Worm (Caenorhabditis elegans) whole organism, L1 larva: ENCODE results near the gene pbs-3.
A peak's percentile ranks its signal among the peaks of the same experiment; 100 is the strongest.

Source experiments
- C34B4.2 ChIP-seq: sonication (generic microtip); optimal IDR thresholded peaks from 2 replicates; lab custom pipeline; 2017; ENCODE audit warnings: mild to moderate bottlenecking, missing genetic modification characterization, missing compliant biosample characterization
- F16B12.6 ChIP-seq: fragments of 150-350 bp; optimal IDR thresholded peaks from 2 replicates; lab custom pipeline; 2014; ENCODE audit warnings: missing biosample characterization, missing genetic modification characterization
- Y116A8C.19 ChIP-seq: sonication (generic microtip); optimal IDR thresholded peaks from 2 replicates; lab custom pipeline; 2016; ENCODE audit warnings: missing compliant biosample characterization, missing genetic modification characterization, borderline replicate concordance
- aha-1 ChIP-seq: fragments of 150-350 bp; optimal IDR thresholded peaks from 2 replicates; lab custom pipeline; 2014; ENCODE audit warnings: missing biosample characterization, missing genetic modification characterization
- blmp-1 ChIP-seq: fragments of 150-350 bp; optimal IDR thresholded peaks from 2 replicates; lab custom pipeline; 2014; ENCODE audit warnings: missing biosample characterization, missing genetic modification characterization
- ceh-8 ChIP-seq: fragments of 200-800 bp; sonication (Bioruptor generic); optimal IDR thresholded peaks from 2 replicates; lab custom pipeline; 2018; ENCODE audit warnings: mild to moderate bottlenecking, missing genetic modification characterization, moderate library complexity, missing compliant biosample characterization
- ceh-90 ChIP-seq: sonication (generic microtip); optimal IDR thresholded peaks from 2 replicates; lab custom pipeline; 2016; ENCODE audit warnings: missing genetic modification characterization, missing compliant biosample characterization
- dpl-1 ChIP-seq, 3 experiments: fragments of 150-350 bp in 2 of 3; sonication (generic microtip) in 1 of 3; optimal IDR thresholded peaks; 2 replicates each; lab custom pipeline; 2014 to 2017; ENCODE audit warnings: missing biosample characterization in 3 of 3, missing genetic modification characterization in 3 of 3, missing genetic modification reagents in 3 of 3
- dsc-1 ChIP-seq: sonication (generic microtip); optimal IDR thresholded peaks from 2 replicates; lab custom pipeline; 2016; ENCODE audit warnings: mild to moderate bottlenecking, missing genetic modification characterization, missing compliant biosample characterization
- egl-27 ChIP-seq, 2 experiments: fragments of 150-350 bp in 1 of 2; sonication (generic microtip); optimal IDR thresholded peaks; 3 replicates each; lab custom pipeline; 2017 to 2018; ENCODE audit warnings: missing biosample characterization in 2 of 2, missing genetic modification characterization in 2 of 2, missing genetic modification reagents in 2 of 2
- elt-2 ChIP-seq: sonication (generic microtip); optimal IDR thresholded peaks from 2 replicates; lab custom pipeline; 2016; ENCODE audit warnings: missing genetic modification characterization, mild to moderate bottlenecking, inconsistent platforms, missing compliant biosample characterization, missing genetic modification reagents
- elt-3 ChIP-seq, 6 experiments: fragments of 150-350 bp in 1 of 6; sonication (generic microtip); optimal IDR thresholded peaks; 2 replicates each; lab custom pipeline; 2017 to 2018; ENCODE audit warnings: missing biosample characterization in 6 of 6, missing genetic modification characterization in 6 of 6, inconsistent platforms in 1 of 6
- ets-5 ChIP-seq: fragments of 200-800 bp; sonication (Bioruptor generic); IDR thresholded peaks from 2 replicates; pipeline ENCODE4 v1.3.6; 2022; ENCODE audit warnings: missing genetic modification characterization, missing compliant biosample characterization
- fkh-10 ChIP-seq: sonication (generic microtip); optimal IDR thresholded peaks from 2 replicates; lab custom pipeline; 2017; ENCODE audit warnings: missing biosample characterization, missing genetic modification reagents, missing genetic modification characterization
- fkh-4 ChIP-seq: sonication (generic microtip); optimal IDR thresholded peaks from 2 replicates; lab custom pipeline; 2016; ENCODE audit warnings: missing compliant biosample characterization, missing genetic modification characterization, borderline replicate concordance
- fkh-8 ChIP-seq: sonication (generic microtip); optimal IDR thresholded peaks from 2 replicates; lab custom pipeline; 2016; ENCODE audit warnings: mild to moderate bottlenecking, missing genetic modification characterization, missing compliant biosample characterization
- fos-1 ChIP-seq: fragments of 150-350 bp; optimal IDR thresholded peaks from 2 replicates; lab custom pipeline; 2014; ENCODE audit warnings: missing biosample characterization, missing genetic modification characterization
- hlh-17 ChIP-seq: fragments of 200-800 bp; sonication (Bioruptor generic); optimal IDR thresholded peaks from 2 replicates; lab custom pipeline; 2018; ENCODE audit warnings: missing genetic modification characterization, mild to moderate bottlenecking, missing compliant biosample characterization, moderate library complexity, borderline replicate concordance
- irx-1 ChIP-seq: sonication (generic microtip); optimal IDR thresholded peaks from 2 replicates; lab custom pipeline; 2016; ENCODE audit warnings: missing genetic modification characterization, missing compliant biosample characterization
- isw-1 ChIP-seq: fragments of 200-800 bp; sonication (Bioruptor generic); IDR thresholded peaks from 2 replicates; pipeline ENCODE4 v1.3.6; 2022; ENCODE audit warnings: missing genetic modification characterization, missing compliant biosample characterization
- jun-1 ChIP-seq: fragments of 150-350 bp; optimal IDR thresholded peaks from 2 replicates; lab custom pipeline; 2014; ENCODE audit warnings: missing biosample characterization, missing genetic modification reagents, missing genetic modification characterization
- lin-14 ChIP-seq: fragments of 200-800 bp; sonication (Bioruptor generic); optimal IDR thresholded peaks from 2 replicates; lab custom pipeline; 2018; ENCODE audit warnings: mild to moderate bottlenecking, missing genetic modification characterization, moderate library complexity, missing compliant biosample characterization
- lin-15B ChIP-seq: fragments of 150-350 bp; sonication (generic microtip); optimal IDR thresholded peaks from 3 replicates; lab custom pipeline; 2014; ENCODE audit warnings: missing biosample characterization, missing genetic modification characterization
- lin-35 ChIP-seq, 2 experiments: fragments of 150-350 bp; optimal IDR thresholded peaks; 2 replicates each; lab custom pipeline; 2014; ENCODE audit warnings: missing biosample characterization in 2 of 2, missing genetic modification characterization in 2 of 2, missing genetic modification reagents in 2 of 2
- lin-39 ChIP-seq: fragments of 150-350 bp; optimal IDR thresholded peaks from 2 replicates; lab custom pipeline; 2014; ENCODE audit warnings: missing biosample characterization, missing genetic modification reagents, missing genetic modification characterization
- lir-3 ChIP-seq: sonication (generic microtip); optimal IDR thresholded peaks from 2 replicates; lab custom pipeline; 2016; ENCODE audit warnings: mild to moderate bottlenecking, missing genetic modification characterization, moderate library complexity, missing compliant biosample characterization; ENCODE audit not compliant: poor library complexity
- lsy-2 ChIP-seq, 2 experiments: fragments of 150-350 bp; optimal IDR thresholded peaks; 2 replicates each; lab custom pipeline; 2014; ENCODE audit warnings: missing biosample characterization in 2 of 2, missing genetic modification characterization in 2 of 2
- mef-2 ChIP-seq: fragments of 150-350 bp; optimal IDR thresholded peaks from 2 replicates; lab custom pipeline; 2014; ENCODE audit warnings: missing biosample characterization, missing genetic modification characterization
- nhr-11 ChIP-seq: fragments of 150-350 bp; optimal IDR thresholded peaks from 2 replicates; lab custom pipeline; 2014; ENCODE audit warnings: missing biosample characterization, missing genetic modification characterization
- nhr-12 ChIP-seq: sonication (generic microtip); optimal IDR thresholded peaks from 2 replicates; lab custom pipeline; 2017; ENCODE audit warnings: missing biosample characterization, missing genetic modification characterization
- nhr-19 ChIP-seq: fragments of 200-800 bp; sonication (Bioruptor generic); conservative IDR thresholded peaks from 2 replicates; pipeline ENCODE4 v1.3.6; 2022; ENCODE audit warnings: missing genetic modification characterization, missing compliant biosample characterization
- nhr-20 ChIP-seq: sonication (generic microtip); optimal IDR thresholded peaks from 2 replicates; lab custom pipeline; 2016; ENCODE audit warnings: mild to moderate bottlenecking, missing genetic modification characterization, missing compliant biosample characterization
- nhr-28 ChIP-seq: fragments of 150-350 bp; optimal IDR thresholded peaks from 2 replicates; lab custom pipeline; 2014; ENCODE audit warnings: missing biosample characterization, missing genetic modification characterization
- nhr-47 ChIP-seq: sonication (generic microtip); optimal IDR thresholded peaks from 2 replicates; lab custom pipeline; 2016; ENCODE audit warnings: mild to moderate bottlenecking, missing genetic modification characterization, moderate library complexity, missing compliant biosample characterization
- nhr-71 ChIP-seq: sonication (generic microtip); optimal IDR thresholded peaks from 2 replicates; lab custom pipeline; 2016; ENCODE audit warnings: mild to moderate bottlenecking, missing genetic modification characterization, moderate library complexity, missing compliant biosample characterization
- nhr-77 ChIP-seq: fragments of 150-350 bp; optimal IDR thresholded peaks from 2 replicates; lab custom pipeline; 2014; ENCODE audit warnings: missing biosample characterization, missing genetic modification characterization
- nhr-85 ChIP-seq: sonication (generic microtip); peaks from one replicate; lab custom pipeline; 2016; ENCODE audit warnings: missing genetic modification characterization, inconsistent platforms, missing compliant biosample characterization
- nhr-90 ChIP-seq: sonication (generic microtip); optimal IDR thresholded peaks from 2 replicates; lab custom pipeline; 2016; ENCODE audit warnings: mild to moderate bottlenecking, missing genetic modification characterization, missing compliant biosample characterization; ENCODE audit not compliant: poor library complexity
- pax-3 ChIP-seq: fragments of 200-800 bp; sonication (Bioruptor generic); optimal IDR thresholded peaks from 2 replicates; lab custom pipeline; 2018; ENCODE audit warnings: mild to moderate bottlenecking, missing genetic modification characterization, moderate library complexity, missing compliant biosample characterization
- pqm-1 ChIP-seq: sonication (generic microtip); optimal IDR thresholded peaks from 3 replicates; lab custom pipeline; 2017; ENCODE audit warnings: missing biosample characterization, missing genetic modification characterization
- snpc-4 ChIP-seq: fragments of 150-350 bp; optimal IDR thresholded peaks from 2 replicates; lab custom pipeline; 2014; ENCODE audit warnings: missing biosample characterization, missing genetic modification characterization
- snu-23 ChIP-seq: sonication (generic microtip); optimal IDR thresholded peaks from 2 replicates; lab custom pipeline; 2016; ENCODE audit warnings: missing genetic modification characterization, missing compliant biosample characterization
- sox-4 ChIP-seq: sonication (generic microtip); optimal IDR thresholded peaks from 2 replicates; lab custom pipeline; 2016; ENCODE audit warnings: missing genetic modification characterization, missing compliant biosample characterization
- sup-37 ChIP-seq: fragments of 200-800 bp; sonication (Bioruptor generic); optimal IDR thresholded peaks from 2 replicates; lab custom pipeline; 2018; ENCODE audit warnings: mild to moderate bottlenecking, missing genetic modification characterization, missing compliant biosample characterization
- swsn-7 ChIP-seq: sonication (generic microtip); optimal IDR thresholded peaks from 2 replicates; lab custom pipeline; 2016; ENCODE audit warnings: missing genetic modification characterization, missing compliant biosample characterization
- tlp-1 ChIP-seq: fragments of 150-350 bp; optimal IDR thresholded peaks from 2 replicates; lab custom pipeline; 2014; ENCODE audit warnings: missing biosample characterization, missing genetic modification characterization
- unc-130 ChIP-seq: fragments of 150-350 bp; optimal IDR thresholded peaks from 2 replicates; lab custom pipeline; 2017; ENCODE audit warnings: missing biosample characterization, missing genetic modification characterization, inconsistent platforms
- unc-30 ChIP-seq: sonication (generic microtip); optimal IDR thresholded peaks from 2 replicates; lab custom pipeline; 2017; ENCODE audit warnings: missing biosample characterization, missing genetic modification characterization
- unc-62 ChIP-seq: fragments of 150-350 bp; optimal IDR thresholded peaks from 2 replicates; lab custom pipeline; 2014; ENCODE audit warnings: missing biosample characterization, missing genetic modification reagents, missing genetic modification characterization
- unc-98 ChIP-seq: fragments of 200-800 bp; sonication (Bioruptor generic); IDR thresholded peaks from 2 replicates; pipeline ENCODE4 v1.3.6; 2022; ENCODE audit warnings: missing genetic modification characterization, missing compliant biosample characterization
- vab-15 ChIP-seq: sonication (generic microtip); optimal IDR thresholded peaks from 2 replicates; lab custom pipeline; 2017; ENCODE audit warnings: missing genotype, mild to moderate bottlenecking, missing genetic modification characterization, missing compliant biosample characterization
- xbp-1 ChIP-seq: sonication (generic microtip); optimal IDR thresholded peaks from 2 replicates; lab custom pipeline; 2016; ENCODE audit warnings: missing genetic modification characterization, missing compliant biosample characterization
- zag-1 ChIP-seq: fragments of 150-350 bp; optimal IDR thresholded peaks from 2 replicates; lab custom pipeline; 2014; ENCODE audit warnings: missing biosample characterization, missing genetic modification characterization
- ztf-4 ChIP-seq: fragments of 150-350 bp; optimal IDR thresholded peaks from 2 replicates; lab custom pipeline; 2014; ENCODE audit warnings: missing biosample characterization, missing genetic modification characterization

pbs-3 gene

DNA sequence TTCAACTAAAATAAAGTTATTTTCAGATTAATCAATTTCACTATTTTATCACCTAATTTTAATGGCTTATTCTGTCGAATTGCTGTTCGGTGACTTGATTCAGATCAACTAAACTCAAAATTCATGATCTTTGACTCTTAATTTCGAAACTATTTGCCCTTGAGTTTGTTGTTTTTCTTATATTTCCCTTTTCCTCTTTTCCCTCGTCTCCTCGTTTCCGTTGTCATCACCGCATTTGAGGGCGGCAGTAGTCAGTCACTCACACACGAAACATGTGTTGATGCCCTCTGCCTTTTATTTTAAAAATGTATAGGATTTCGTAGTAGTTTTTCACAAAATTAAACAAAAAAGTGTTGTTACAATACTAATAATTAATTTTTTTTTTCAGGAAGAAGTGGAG, 39.7 kb upstream of the pbs-3 start, which contains the start of gene rnh-1.0:
Gene rnh-1.0, plus strand, starts transcription at position 389 of the 400 bp plus-strand sequence.
- TF ChIP-seq egl-27 (tag; optimal IDR thresholded peaks at IDR 0.05; lab: Kevin White, UChicago) (no peak), fos-1 (no peak), mef-2 (tag; lab: Kevin White, UChicago) (no peak), sox-4 (no peak), swsn-7 (tag; lab: Kevin White, UChicago) (no peak), lir-3 (no peak), nhr-20 (tag; lab: Kevin White, UChicago) (no peak), pqm-1 (tag; lab: Kevin White, UChicago) (no peak), fkh-10 (GFP tag; lab: Kevin White, UChicago) (no peak), nhr-90 (tag; lab: Kevin White, UChicago) (no peak), dsc-1 (tag; lab: Kevin White, UChicago) (no peak), unc-98 (GFP tag; lab: Robert Waterston, UW) (no peak), nhr-11 (tag; lab: Kevin White, UChicago) (no peak), ceh-8 (GFP tag; lab: Kevin White, UChicago) (no peak), Y116A8C.19 (tag; lab: Kevin White, UChicago) (no peak), isw-1 (no peak), irx-1 (tag; lab: Kevin White, UChicago) (no peak), hlh-17 (no peak), jun-1 (tag; lab: Kevin White, UChicago) (no peak), blmp-1 (peak; percentile 28), xbp-1 (no peak), elt-3 (tag; optimal IDR thresholded peaks at IDR 0.05; lab: Kevin White, UChicago) (no peak), lin-14 (GFP tag; lab: Kevin White, UChicago) (peak; percentile 67), nhr-19 (GFP tag; lab: Robert Waterston, UW) (no peak), nhr-47 (tag; lab: Kevin White, UChicago) (no peak), unc-62 (GFP tag; lab: Kevin White, UChicago) (no peak), sup-37 (GFP tag; lab: Kevin White, UChicago) (no peak), tlp-1 (tag; lab: Kevin White, UChicago) (no peak), unc-130 (no peak), ets-5 (GFP tag; lab: Robert Waterston, UW) (no peak), F16B12.6 (tag; lab: Kevin White, UChicago) (no peak), pax-3 (tag; lab: Kevin White, UChicago) (no peak), ceh-90 (tag; lab: Kevin White, UChicago) (no peak), fkh-4 (tag; lab: Kevin White, UChicago) (no peak), lin-35 (GFP tag; optimal IDR thresholded peaks at IDR 0.05; lab: Kevin White, UChicago) (no peak), lin-39 (tag; lab: Kevin White, UChicago) (no peak), nhr-12 (tag; lab: Kevin White, UChicago) (no peak), fkh-8 (tag; lab: Kevin White, UChicago) (no peak), zag-1 (no peak), lin-15B (tag; lab: Kevin White, UChicago) (no peak), aha-1 (tag; lab: Kevin White, UChicago) (no peak), elt-2 (no peak), ztf-4 (tag; lab: Kevin White, UChicago) (no peak), vab-15 (tag; lab: Kevin White, UChicago) (no peak), lsy-2 (tag; optimal IDR thresholded peaks at IDR 0.05; lab: Kevin White, UChicago) (no peak), unc-30 (tag; lab: Kevin White, UChicago) (no peak), nhr-28 (tag; lab: Kevin White, UChicago) (no peak), nhr-77 (tag; lab: Kevin White, UChicago) (no peak), snpc-4 (tag; lab: Kevin White, UChicago) (no peak), snu-23 (GFP tag; lab: Kevin White, UChicago) (peak; percentile 11), dpl-1 (GFP tag; optimal IDR thresholded peaks at IDR 0.05; lab: Kevin White, UChicago) (peak in 2 of 3 experiments; percentile 28 to 30), nhr-71 (tag; lab: Kevin White, UChicago) (peak; percentile 25), nhr-85 (peak; percentile 74), C34B4.2 (tag; lab: Kevin White, UChicago) (no peak)
